Worm (Caenorhabditis elegans) whole organism, L4 larva: ENCODE measurements around the gene kin-18.

Experiments
- fos-1 ChIP-seq: fragments of 150-350 bp; optimal IDR thresholded peaks from 2 replicates; lab custom pipeline; 2014; ENCODE audit warnings: missing biosample characterization, missing genetic modification characterization
- lir-3 ChIP-seq: sonication (generic microtip); optimal IDR thresholded peaks from 2 replicates; lab custom pipeline; 2016; ENCODE audit warnings: mild to moderate bottlenecking, missing genetic modification characterization, missing compliant biosample characterization
- lsy-2 ChIP-seq, 2 experiments: fragments of 150-350 bp in 1 of 2; sonication (generic microtip) in 1 of 2; optimal IDR thresholded peaks; 2 replicates each; lab custom pipeline; 2014 to 2017; ENCODE audit warnings: missing biosample characterization in 2 of 2, missing genetic modification characterization in 2 of 2
- nhr-25 ChIP-seq: sonication (generic microtip); optimal IDR thresholded peaks from 2 replicates; lab custom pipeline; 2017; ENCODE audit warnings: missing genetic modification characterization, mild to moderate bottlenecking, missing compliant biosample characterization, antibody characterized with exemption, moderate library complexity, borderline replicate concordance; ENCODE audit not compliant: insufficient read depth
- nhr-41 ChIP-seq: fragments of 200-800 bp; sonication (Bioruptor generic); IDR thresholded peaks from 2 replicates; pipeline ENCODE4 v1.3.6; 2022; ENCODE audit warnings: missing genetic modification reagents, missing genetic modification characterization, missing compliant biosample characterization

- no peak for TF ChIP-seq nhr-25 (tag; lab: Kevin White, UChicago)
- TF ChIP-seq fos-1: no peak
- no peak for TF ChIP-seq nhr-41 (GFP tag; lab: Robert Waterston, UW)
- no peak for TF ChIP-seq lir-3 (tag; lab: Kevin White, UChicago)
- peak in 1 of 2 experiments; percentile 20 for TF ChIP-seq lsy-2 (tag; optimal IDR thresholded peaks at IDR 0.05; lab: Kevin White, UChicago)
These were observed 1.4 kb upstream of the kin-18 start for ce11 chrIII:6116981-6117380.
